Worm (Caenorhabditis elegans): ENCODE results near the gene Y39G8B.13.

The Y39G8B.13 gene

ce11 chrII:13966242-13966641 lies 16.6 kb downstream of the Y39G8B.13 start, which contains the start of gene W07G1.7:
Gene W07G1.7, minus strand, starts transcription at chrII:13966342.
- TF ChIP-seq ztf-29 (GFP tag; IDR thresholded peaks at IDR 0.05) (no peak), tab-1 (GFP tag; IDR thresholded peaks at IDR 0.05) (no peak), ztf-23 (GFP tag; IDR thresholded peaks at IDR 0.05) (no peak), ref-1 (GFP tag; conservative IDR thresholded peaks at IDR 0.05) (no peak), flt-1 (GFP tag; IDR thresholded peaks at IDR 0.05) (no peak), T22C8.4 (GFP tag; IDR thresholded peaks at IDR 0.05) (no peak), med-1 (GFP tag; optimal IDR thresholded peaks at IDR 0.05; ENCODE audit: insufficient read depth) (no peak), cog-1 (tag; optimal IDR thresholded peaks at IDR 0.05) (no peak), klf-2 (GFP tag; conservative IDR thresholded peaks at IDR 0.05) (no peak)

- TF ChIP-seq ztf-23 (GFP tag; IDR thresholded peaks at IDR 0.05) (no peak), ref-1 (GFP tag; conservative IDR thresholded peaks at IDR 0.05) (no peak), cog-1 (tag; optimal IDR thresholded peaks at IDR 0.05) (no peak), med-1 (GFP tag; optimal IDR thresholded peaks at IDR 0.05; ENCODE audit: insufficient read depth) (no peak), tab-1 (GFP tag; IDR thresholded peaks at IDR 0.05) (no peak), ztf-29 (GFP tag; IDR thresholded peaks at IDR 0.05) (no peak)
These were observed 18.5 kb downstream of the Y39G8B.13 start for ce11 chrII:13964325-13964724.

- TF ChIP-seq klf-2 (GFP tag; conservative IDR thresholded peaks at IDR 0.05): no peak
- no peak for TF ChIP-seq ref-1 (GFP tag; conservative IDR thresholded peaks at IDR 0.05)
- no peak for TF ChIP-seq cog-1 (tag; optimal IDR thresholded peaks at IDR 0.05)
- TF ChIP-seq ztf-23 (GFP tag; IDR thresholded peaks at IDR 0.05): no peak
These were observed 20.5 kb downstream of the Y39G8B.13 start, which contains the start of gene rpi-1 for ce11 chrII:13962319-13962718. Gene rpi-1, minus strand, starts transcription at chrII:13962419.

ce11 chrII:13961567-13961966 lies 21.3 kb downstream of the Y39G8B.13 start:
- no peak for TF ChIP-seq T22C8.4 (GFP tag; IDR thresholded peaks at IDR 0.05)
- TF ChIP-seq med-1 (GFP tag; optimal IDR thresholded peaks at IDR 0.05; ENCODE audit: insufficient read depth): no peak
- TF ChIP-seq tab-1 (GFP tag; IDR thresholded peaks at IDR 0.05): no peak
- no peak for TF ChIP-seq ztf-29 (GFP tag; IDR thresholded peaks at IDR 0.05)

ce11 chrII:13958359-13958758 lies 24.5 kb downstream of the Y39G8B.13 start:
- no peak for TF ChIP-seq ref-1 (GFP tag; conservative IDR thresholded peaks at IDR 0.05)
- TF ChIP-seq tab-1 (GFP tag; IDR thresholded peaks at IDR 0.05): no peak
- TF ChIP-seq klf-2 (GFP tag; conservative IDR thresholded peaks at IDR 0.05): no peak
- no peak for TF ChIP-seq ztf-29 (GFP tag; IDR thresholded peaks at IDR 0.05)
- TF ChIP-seq med-1 (GFP tag; optimal IDR thresholded peaks at IDR 0.05; ENCODE audit: insufficient read depth): no peak
- no peak for TF ChIP-seq T22C8.4 (GFP tag; IDR thresholded peaks at IDR 0.05)
- no peak for TF ChIP-seq flt-1 (GFP tag; IDR thresholded peaks at IDR 0.05)
- no peak for TF ChIP-seq ztf-23 (GFP tag; IDR thresholded peaks at IDR 0.05)
- TF ChIP-seq cog-1 (tag; optimal IDR thresholded peaks at IDR 0.05): no peak

- TF ChIP-seq ref-1 (GFP tag; conservative IDR thresholded peaks at IDR 0.05): no peak
- TF ChIP-seq ztf-29 (GFP tag; IDR thresholded peaks at IDR 0.05): no peak
- TF ChIP-seq flt-1 (GFP tag; IDR thresholded peaks at IDR 0.05): no peak
- no peak for TF ChIP-seq tab-1 (GFP tag; IDR thresholded peaks at IDR 0.05)
- TF ChIP-seq klf-2 (GFP tag; conservative IDR thresholded peaks at IDR 0.05): no peak
- TF ChIP-seq ztf-23 (GFP tag; IDR thresholded peaks at IDR 0.05): no peak
- no peak for TF ChIP-seq cog-1 (tag; optimal IDR thresholded peaks at IDR 0.05)
- TF ChIP-seq T22C8.4 (GFP tag; IDR thresholded peaks at IDR 0.05): no peak
- TF ChIP-seq med-1 (GFP tag; optimal IDR thresholded peaks at IDR 0.05; ENCODE audit: insufficient read depth): no peak
These were observed 25.4 kb downstream of the Y39G8B.13 start, which contains the start of gene zip-3 for ce11 chrII:13957437-13957836. Gene zip-3, minus strand, starts transcription at chrII:13957457.

ce11 chrII:13956529-13956928 lies 26.3 kb downstream of the Y39G8B.13 start:
- TF ChIP-seq flt-1 (GFP tag; IDR thresholded peaks at IDR 0.05) (no peak), med-1 (GFP tag; optimal IDR thresholded peaks at IDR 0.05; ENCODE audit: insufficient read depth) (no peak), klf-2 (GFP tag; conservative IDR thresholded peaks at IDR 0.05) (no peak)

- TF ChIP-seq T22C8.4 (GFP tag; IDR thresholded peaks at IDR 0.05) (no peak), ztf-29 (GFP tag; IDR thresholded peaks at IDR 0.05) (no peak), klf-2 (GFP tag; conservative IDR thresholded peaks at IDR 0.05) (no peak), flt-1 (GFP tag; IDR thresholded peaks at IDR 0.05) (no peak), tab-1 (GFP tag; IDR thresholded peaks at IDR 0.05) (no peak), med-1 (GFP tag; optimal IDR thresholded peaks at IDR 0.05; ENCODE audit: insufficient read depth) (no peak), cog-1 (tag; optimal IDR thresholded peaks at IDR 0.05) (no peak), ztf-23 (GFP tag; IDR thresholded peaks at IDR 0.05) (no peak), ref-1 (GFP tag; conservative IDR thresholded peaks at IDR 0.05) (no peak)
These were observed 27.9 kb downstream of the Y39G8B.13 start for ce11 chrII:13954979-13955378.

ce11 chrII:13954077-13954476 lies 28.8 kb downstream of the Y39G8B.13 start:
- TF ChIP-seq ztf-29 (GFP tag; IDR thresholded peaks at IDR 0.05): no peak
- TF ChIP-seq ref-1 (GFP tag; conservative IDR thresholded peaks at IDR 0.05): no peak
- no peak for TF ChIP-seq cog-1 (tag; optimal IDR thresholded peaks at IDR 0.05)
- no peak for TF ChIP-seq med-1 (GFP tag; optimal IDR thresholded peaks at IDR 0.05; ENCODE audit: insufficient read depth)
- TF ChIP-seq klf-2 (GFP tag; conservative IDR thresholded peaks at IDR 0.05): no peak
- TF ChIP-seq tab-1 (GFP tag; IDR thresholded peaks at IDR 0.05): no peak
- TF ChIP-seq flt-1 (GFP tag; IDR thresholded peaks at IDR 0.05): no peak
- TF ChIP-seq T22C8.4 (GFP tag; IDR thresholded peaks at IDR 0.05): no peak

ce11 chrII:13951986-13952385 lies 30.9 kb downstream of the Y39G8B.13 start:
- TF ChIP-seq med-1 (GFP tag; optimal IDR thresholded peaks at IDR 0.05; ENCODE audit: insufficient read depth) (no peak), flt-1 (GFP tag; IDR thresholded peaks at IDR 0.05) (no peak)

- TF ChIP-seq med-1 (GFP tag; optimal IDR thresholded peaks at IDR 0.05; ENCODE audit: insufficient read depth) (no peak), ztf-29 (GFP tag; IDR thresholded peaks at IDR 0.05) (no peak), cog-1 (tag; optimal IDR thresholded peaks at IDR 0.05) (no peak), klf-2 (GFP tag; conservative IDR thresholded peaks at IDR 0.05) (no peak), tab-1 (GFP tag; IDR thresholded peaks at IDR 0.05) (no peak), T22C8.4 (GFP tag; IDR thresholded peaks at IDR 0.05) (no peak), ztf-23 (GFP tag; IDR thresholded peaks at IDR 0.05) (no peak), flt-1 (GFP tag; IDR thresholded peaks at IDR 0.05) (no peak), ref-1 (GFP tag; conservative IDR thresholded peaks at IDR 0.05) (no peak)
These were observed 33.6 kb downstream of the Y39G8B.13 start, which contains the start of gene sre-44 for ce11 chrII:13949290-13949689. Gene sre-44, plus strand, starts transcription at chrII:13949590.
